Fruit fly (Drosophila melanogaster) whole organism: ENCODE results near the gene CG4270.

ENCODE experiments used
- CG8478 ChIP-seq: fragments of >200 bp; optimal IDR thresholded peaks from 2 replicates; lab custom pipeline; 2018; ENCODE audit warnings: inconsistent platforms
- Dll ChIP-seq: fragments of >200 bp; optimal IDR thresholded peaks from 2 replicates; lab custom pipeline; 2017
- EcR ChIP-seq, 2 experiments: fragments of >200 bp; optimal IDR thresholded peaks; 2 replicates each; lab custom pipeline; 2017; ENCODE audit warnings: missing biosample characterization in 2 of 2, missing genetic modification characterization in 2 of 2, missing genetic modification reagents in 2 of 2
- pan ChIP-seq: fragments of >200 bp; optimal IDR thresholded peaks from 2 replicates; lab custom pipeline; 2017
- psq ChIP-seq: fragments of >200 bp; optimal IDR thresholded peaks from 2 replicates; lab custom pipeline; 2017

dm6 chr2L:2286773-2287172 lies 23.5 kb downstream of the CG4270 start, which contains the start of gene CG31681:
- TF ChIP-seq CG8478 (lab: Kevin White, UChicago) (no peak), psq (lab: Kevin White, UChicago) (no peak), Dll (lab: Kevin White, UChicago) (no peak), EcR (GFP tag; optimal IDR thresholded peaks at IDR 0.05; lab: Kevin White, UChicago) (no peak), pan (lab: Kevin White, UChicago) (no peak)
